Worm (Caenorhabditis elegans): ENCODE data around the gene C08F11.17.

Gene C08F11.17

DNA sequence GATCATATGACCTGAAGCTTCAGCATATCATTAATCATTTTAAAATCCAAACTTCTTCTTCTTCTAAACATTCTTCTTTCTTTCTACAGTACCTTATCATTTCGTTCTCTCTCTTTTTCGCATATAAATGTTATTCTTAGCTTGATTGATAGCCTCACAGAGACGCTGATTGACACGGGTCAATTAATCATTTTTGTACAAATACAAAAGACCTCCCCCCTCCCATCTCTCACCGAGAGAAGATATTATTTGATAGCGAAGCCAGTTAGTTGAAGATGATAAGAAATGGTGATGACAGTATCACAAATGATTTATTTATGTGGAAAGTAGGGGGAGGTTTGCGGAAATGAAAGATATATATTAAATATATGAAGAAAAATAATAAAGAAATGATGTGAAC, 32.6 kb upstream of the C08F11.17 start (continued):
- TF ChIP-seq lin-39 (tag; optimal IDR thresholded peaks at IDR 0.05) (no peak), lin-15B (tag; optimal IDR thresholded peaks at IDR 0.05) (no peak), C04F5.9 (tag; optimal IDR thresholded peaks at IDR 0.05) (no peak), grh-1 (GFP tag; IDR thresholded peaks at IDR 0.05) (0 out of 2 replicates have a peak, but pooled peaks have one; percentile 34), ceh-82 (tag; optimal IDR thresholded peaks at IDR 0.05) (no peak), pag-3 (tag; optimal IDR thresholded peaks at IDR 0.05; ENCODE audit: borderline replicate concordance, insufficient read depth) (no peak), unc-130 (tag; optimal IDR thresholded peaks at IDR 0.05) (peak; percentile 49), mep-1 (tag; optimal IDR thresholded peaks at IDR 0.05) (peak; percentile 26), lir-3 (tag; optimal IDR thresholded peaks at IDR 0.05; ENCODE audit: poor library complexity) (no peak), hpl-2 (GFP tag; optimal IDR thresholded peaks at IDR 0.05) (no peak), lsy-2 (tag; optimal IDR thresholded peaks at IDR 0.05) (peak; percentile 36 to 70), F16B12.6 (tag; optimal IDR thresholded peaks at IDR 0.05) (no peak), C34B4.2 (tag; optimal IDR thresholded peaks at IDR 0.05) (no peak), ztf-11 (tag; optimal IDR thresholded peaks at IDR 0.05) (no peak), mab-9 (GFP tag; IDR thresholded peaks at IDR 0.05) (no peak), nhr-20 (tag; optimal IDR thresholded peaks at IDR 0.05) (peak; percentile 53), nhr-237 (tag; optimal IDR thresholded peaks at IDR 0.05) (no peak), nhr-90 (tag; optimal IDR thresholded peaks at IDR 0.05; ENCODE audit: poor library complexity) (peak; percentile 60), dpl-1 (GFP tag; optimal IDR thresholded peaks at IDR 0.05) (no peak), mef-2 (tag; optimal IDR thresholded peaks at IDR 0.05) (no peak), efl-1 (optimal IDR thresholded peaks at IDR 0.05) (no peak), efl-1 (GFP tag; optimal IDR thresholded peaks at IDR 0.05 in 1 of 2) (no peak), hlh-17 (GFP tag; optimal IDR thresholded peaks at IDR 0.05; ENCODE audit: borderline replicate concordance) (no peak), isw-1 (GFP tag; IDR thresholded peaks at IDR 0.05) (no peak), ceh-8 (GFP tag; optimal IDR thresholded peaks at IDR 0.05) (no peak), ces-1 (GFP tag; optimal IDR thresholded peaks at IDR 0.05) (no peak), alr-1 (tag; optimal IDR thresholded peaks at IDR 0.05; ENCODE audit: borderline replicate concordance) (no peak), dsc-1 (tag; optimal IDR thresholded peaks at IDR 0.05) (no peak)

ce11 chrIV:13679495-13679894, 29.4 kb upstream of the C08F11.17 start:
- no peak for TF ChIP-seq hpl-2 (GFP tag; optimal IDR thresholded peaks at IDR 0.05)

- TF ChIP-seq irx-1 (tag; optimal IDR thresholded peaks at IDR 0.05) = no peak
- no peak for TF ChIP-seq skn-1 (tag; optimal IDR thresholded peaks at IDR 0.05)
- TF ChIP-seq vab-15 (tag; optimal IDR thresholded peaks at IDR 0.05) = no peak
- no peak for TF ChIP-seq nhr-84 (tag; optimal IDR thresholded peaks at IDR 0.05)
- TF ChIP-seq nhr-77 (tag; optimal IDR thresholded peaks at IDR 0.05) = no peak
- no peak for TF ChIP-seq pax-3 (tag; optimal IDR thresholded peaks at IDR 0.05)
- no peak for TF ChIP-seq lin-15B (tag; optimal IDR thresholded peaks at IDR 0.05)
- no peak for TF ChIP-seq lin-13 (GFP tag; optimal IDR thresholded peaks at IDR 0.05)
- TF ChIP-seq F16B12.6 (tag; optimal IDR thresholded peaks at IDR 0.05) = no peak
- no peak for TF ChIP-seq sox-4 (tag; optimal IDR thresholded peaks at IDR 0.05)
- no peak for TF ChIP-seq rnt-1 (tag; optimal IDR thresholded peaks at IDR 0.05)
- TF ChIP-seq ama-1 (optimal IDR thresholded peaks at IDR 0.05) = no peak
- no peak for TF ChIP-seq C34B4.2 (tag; optimal IDR thresholded peaks at IDR 0.05)
- no peak for TF ChIP-seq tbx-2 (tag; optimal IDR thresholded peaks at IDR 0.05)
- no peak for TF ChIP-seq fkh-4 (tag; optimal IDR thresholded peaks at IDR 0.05; ENCODE audit: borderline replicate concordance)
- TF ChIP-seq nhr-20 (tag; optimal IDR thresholded peaks at IDR 0.05) = no peak
- no peak for TF ChIP-seq ceh-82 (tag; optimal IDR thresholded peaks at IDR 0.05)
Observed at ce11 chrIV:13678649-13679048, 28.5 kb upstream of the C08F11.17 start, which contains the start of gene srlf-26. Gene srlf-26 (plus strand): TSS chrIV:13678949.
